Fruit fly (Drosophila melanogaster) whole organism, larva: ENCODE data around the gene PIG-C.

Experiments used
- noc ChIP-seq: fragments of 200-800 bp; sonication (Bioruptor generic); optimal IDR thresholded peaks from 3 replicates; lab custom pipeline; 2019; ENCODE audit warnings: missing biosample characterization, mild to moderate bottlenecking, missing genetic modification characterization, moderate library complexity

Gene PIG-C

DNA sequence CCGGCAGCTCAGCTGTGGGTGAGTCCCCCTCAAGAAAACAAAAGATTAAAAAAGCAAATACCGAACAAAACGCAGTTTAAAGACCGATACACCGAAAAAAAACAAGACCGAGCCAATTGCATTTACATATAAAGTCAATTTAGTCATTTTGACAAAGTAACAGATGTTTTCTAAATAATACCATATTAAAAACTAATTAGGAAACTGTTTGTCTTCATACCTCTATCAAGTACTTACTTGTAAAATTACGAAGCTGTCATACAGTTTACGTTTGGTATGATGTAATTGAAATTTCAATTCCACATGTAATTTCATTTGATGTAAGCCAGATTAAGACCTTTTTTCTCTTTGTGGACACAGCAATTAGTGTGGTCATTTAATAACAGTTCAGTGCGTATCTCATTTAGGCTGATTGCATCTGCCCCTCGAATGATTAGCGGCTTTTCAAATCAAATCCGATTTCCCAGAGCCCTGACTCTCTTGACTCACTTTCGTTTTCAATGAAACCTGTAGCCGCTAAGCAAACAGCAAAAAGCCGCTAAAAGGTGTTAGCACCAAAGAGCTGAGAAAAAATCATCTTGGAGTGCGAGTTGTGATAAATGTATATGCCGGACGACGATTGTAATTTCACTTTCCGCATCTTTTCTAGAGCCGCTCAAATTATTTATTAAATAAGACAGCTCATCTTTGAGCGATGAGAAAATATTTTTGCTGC is 44.4 kb downstream of the PIG-C start:
- TF ChIP-seq noc (tag; lab: Kevin White, UChicago): no peak

DNA sequence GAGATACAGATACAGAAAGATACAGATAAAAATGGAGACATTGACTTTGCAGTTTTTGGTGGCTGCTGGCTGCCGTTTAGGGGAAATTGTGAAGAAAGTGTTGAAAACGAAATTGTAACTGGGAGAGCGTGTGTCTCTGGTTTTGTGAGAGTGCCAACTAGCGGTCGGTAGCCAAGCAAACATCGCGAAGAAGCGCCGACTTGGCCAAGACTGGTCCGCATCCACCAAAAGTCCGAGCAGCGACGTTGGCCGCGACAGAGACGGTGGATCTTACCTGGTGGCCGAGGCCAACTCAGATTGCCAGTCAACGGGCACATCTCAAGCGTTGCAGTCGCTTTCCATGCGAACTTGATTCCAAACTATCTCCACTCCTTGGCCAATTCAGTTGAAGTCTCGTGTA is 48.3 kb downstream of the PIG-C start, which contains the start of gene CG14960:
CG14960 (plus strand) TSS at position 301 of the 400 bp plus-strand sequence.
- no peak for TF ChIP-seq noc (tag; lab: Kevin White, UChicago)

dm6 chr3L:3268161-3268560 is 50.9 kb downstream of the PIG-C start, which contains the start of gene CG34265:
TSS of gene CG34265 (plus strand) at chr3L:3268461.
- TF ChIP-seq noc (tag; lab: Kevin White, UChicago): no peak
